Worm (Caenorhabditis elegans): ENCODE measurements around the gene sre-54.

Gene sre-54

ce11 chrII:12380888-12381287 is 48.2 kb downstream of the sre-54 start:
- TF ChIP-seq tbx-37 (GFP tag; conservative IDR thresholded peaks at IDR 0.05) (no peak), pes-1 (GFP tag; IDR thresholded peaks at IDR 0.05) (no peak), hmbx-1 (tag; optimal IDR thresholded peaks at IDR 0.05) (no peak), scrt-1 (GFP tag; IDR thresholded peaks at IDR 0.05) (no peak), ceh-36 (tag; optimal IDR thresholded peaks at IDR 0.05) (peak; percentile 76), aly-1 (tag; optimal IDR thresholded peaks at IDR 0.05) (no peak), ama-1 (optimal IDR thresholded peaks at IDR 0.05) (no peak), tra-4 (tag; optimal IDR thresholded peaks at IDR 0.05) (no peak)

ce11 chrII:12382625-12383562 is 50.2 kb downstream of the sre-54 start, which contains the start of gene btb-14:
btb-14 (plus strand) TSS chrII:12383463.
- TF ChIP-seq scrt-1 (GFP tag; IDR thresholded peaks at IDR 0.05) (no peak), ceh-13 (GFP tag; optimal IDR thresholded peaks at IDR 0.05) (no peak), aly-1 (tag; optimal IDR thresholded peaks at IDR 0.05) (no peak), hmg-4 (GFP tag; optimal IDR thresholded peaks at IDR 0.05) (no peak), tra-4 (tag; optimal IDR thresholded peaks at IDR 0.05) (no peak), hmbx-1 (tag; optimal IDR thresholded peaks at IDR 0.05) (no peak), sea-1 (GFP tag; conservative IDR thresholded peaks at IDR 0.05) (no peak), ets-7 (tag; optimal IDR thresholded peaks at IDR 0.05) (no peak), F13C5.2 (tag; optimal IDR thresholded peaks at IDR 0.05) (no peak), hnd-1 (tag; optimal IDR thresholded peaks at IDR 0.05) (no peak)

Measured in whole organism, early embryonic.